Fruit fly (Drosophila melanogaster) whole organism, embryonic: Measurements from ENCODE around the gene sphe.

ENCODE experiments used
- CG10565 ChIP-seq: fragments of 200-800 bp; sonication (Bioruptor generic); optimal IDR thresholded peaks from 3 replicates; lab custom pipeline; 2016; ENCODE audit warnings: missing biosample characterization, mild to moderate bottlenecking, missing genetic modification characterization
- CG10959 ChIP-seq: fragments of 200-800 bp; sonication (Bioruptor generic); IDR thresholded peaks from 2 replicates; pipeline ENCODE4 v1.3.6; 2022; ENCODE audit warnings: missing biosample characterization, missing genetic modification characterization
- CG11093 ChIP-seq: fragments of 200-800 bp; sonication (Bioruptor generic); IDR thresholded peaks from 3 replicates; pipeline ENCODE4 v1.3.6; 2022; ENCODE audit warnings: missing biosample characterization, missing genetic modification characterization
- CG1233 ChIP-seq: fragments of 200-800 bp; sonication (Bioruptor generic); optimal IDR thresholded peaks from 4 replicates; lab custom pipeline; 2018; ENCODE audit warnings: missing biosample characterization, mild to moderate bottlenecking, missing genetic modification characterization
- CG12391 ChIP-seq: fragments of 200-800 bp; sonication (Bioruptor generic); optimal IDR thresholded peaks from 3 replicates; lab custom pipeline; 2018; ENCODE audit warnings: missing biosample characterization, mild to moderate bottlenecking, missing genetic modification characterization, moderate library complexity
- CG12942 ChIP-seq: fragments of 200-800 bp; sonication (Bioruptor generic); optimal IDR thresholded peaks from 3 replicates; lab custom pipeline; 2016; ENCODE audit warnings: missing biosample characterization, missing genetic modification characterization
- CG14050 ChIP-seq: fragments of 200-800 bp; sonication (Bioruptor generic); IDR thresholded peaks from 3 replicates; pipeline ENCODE4 v1.3.6; 2022; ENCODE audit warnings: missing biosample characterization, missing genetic modification characterization
- CG18599 ChIP-seq: fragments of 200-800 bp; sonication (Bioruptor generic); optimal IDR thresholded peaks from 3 replicates; lab custom pipeline; 2017; ENCODE audit warnings: missing biosample characterization, missing genetic modification characterization, mild to moderate bottlenecking, moderate library complexity, missing genetic modification reagents
- CG2120 ChIP-seq: fragments of 200-800 bp; sonication (Bioruptor generic); optimal IDR thresholded peaks from 3 replicates; lab custom pipeline; 2016; ENCODE audit warnings: missing biosample characterization, missing genetic modification characterization
- CG32532 ChIP-seq: fragments of 200-800 bp; sonication (Bioruptor generic); IDR thresholded peaks from 2 replicates; pipeline ENCODE4 v1.3.6; 2022; ENCODE audit warnings: missing biosample characterization, missing genetic modification characterization
- CG33213 ChIP-seq: fragments of 200-800 bp; sonication (Bioruptor generic); optimal IDR thresholded peaks from 3 replicates; lab custom pipeline; 2016; ENCODE audit warnings: missing biosample characterization, missing genetic modification characterization
- CG33557 ChIP-seq: fragments of 200-800 bp; sonication (Bioruptor generic); optimal IDR thresholded peaks from 2 replicates; lab custom pipeline; 2019; ENCODE audit warnings: missing biosample characterization, mild to moderate bottlenecking, missing genetic modification characterization, moderate library complexity
- CG34224 ChIP-seq: fragments of 200-800 bp; sonication (Bioruptor generic); IDR thresholded peaks from 3 replicates; pipeline ENCODE4 v1.3.6; 2022; ENCODE audit warnings: missing biosample characterization, missing genetic modification characterization; ENCODE audit not compliant: partially characterized antibody
- CG6689 ChIP-seq: fragments of 200-800 bp; sonication (Bioruptor generic); IDR thresholded peaks from 2 replicates; pipeline ENCODE4 v1.3.6; 2022; ENCODE audit warnings: missing biosample characterization, missing genetic modification characterization
- CG8924 ChIP-seq: fragments of 200-800 bp; optimal IDR thresholded peaks from 3 replicates; lab custom pipeline; 2019; ENCODE audit warnings: missing biosample characterization, mild to moderate bottlenecking, missing genetic modification characterization, moderate library complexity
- CG9437 ChIP-seq: fragments of 200-800 bp; sonication (Bioruptor generic); optimal IDR thresholded peaks from 2 replicates; lab custom pipeline; 2018; ENCODE audit warnings: missing biosample characterization, mild to moderate bottlenecking, missing genetic modification characterization
- CG9727 ChIP-seq: fragments of 200-800 bp; sonication (Bioruptor generic); optimal IDR thresholded peaks from 3 replicates; lab custom pipeline; 2017; ENCODE audit warnings: missing biosample characterization, mild to moderate bottlenecking, missing genetic modification characterization
- Ets65A ChIP-seq: fragments of 200-800 bp; sonication (Bioruptor generic); peaks from one replicate; lab custom pipeline; 2016; ENCODE audit warnings: missing biosample characterization, missing genetic modification characterization
- GATAe ChIP-seq: fragments of 200-800 bp; sonication (Bioruptor generic); conservative IDR thresholded peaks from 2 replicates; pipeline ENCODE4 v1.3.6; 2022; ENCODE audit warnings: missing biosample characterization, missing genetic modification characterization
- HmgZ ChIP-seq: fragments of 200-800 bp; sonication (Bioruptor generic); optimal IDR thresholded peaks from 2 replicates; lab custom pipeline; 2018; ENCODE audit warnings: missing biosample characterization, mild to moderate bottlenecking, missing genetic modification characterization
- Hmr ChIP-seq: fragments of 200-800 bp; sonication (Bioruptor generic); optimal IDR thresholded peaks from 3 replicates; lab custom pipeline; 2017; ENCODE audit warnings: mild to moderate bottlenecking, missing biosample characterization, missing genetic modification reagents, missing genetic modification characterization
- Hr51 ChIP-seq, 2 experiments: fragments of 200-800 bp; sonication (Bioruptor generic); optimal IDR thresholded peaks; 2 replicates in 1 of 2; 3 replicates in 1 of 2; lab custom pipeline; 2016 to 2018; ENCODE audit warnings: missing biosample characterization in 2 of 2, missing genetic modification characterization in 2 of 2, mild to moderate bottlenecking in 1 of 2, moderate library complexity in 1 of 2
- Hr78 ChIP-seq, 2 experiments: fragments of 200-800 bp in 1 of 2; fragments of >200 bp in 1 of 2; sonication (Bioruptor generic) in 1 of 2; optimal IDR thresholded peaks; 2 replicates each; lab custom pipeline; 2017 to 2019; ENCODE audit warnings: missing biosample characterization in 2 of 2, missing genetic modification characterization in 2 of 2, mild to moderate bottlenecking in 1 of 2, moderate library complexity in 1 of 2
- Jarid2 ChIP-seq: fragments of 200-800 bp; sonication (Bioruptor generic); optimal IDR thresholded peaks from 3 replicates; lab custom pipeline; 2017; ENCODE audit warnings: mild to moderate bottlenecking, missing biosample characterization, missing genetic modification reagents, missing genetic modification characterization
- Mrtf ChIP-seq: fragments of 200-800 bp; sonication (Bioruptor generic); IDR thresholded peaks from 3 replicates; pipeline ENCODE4 v1.3.6; 2022; ENCODE audit warnings: missing biosample characterization, missing genetic modification characterization
- NK7.1 ChIP-seq: fragments of 200-800 bp; sonication (Bioruptor generic); optimal IDR thresholded peaks from 3 replicates; lab custom pipeline; 2016; ENCODE audit warnings: missing biosample characterization, missing genetic modification characterization
- Sox102F ChIP-seq: fragments of 200-800 bp; sonication (Bioruptor generic); optimal IDR thresholded peaks from 2 replicates; lab custom pipeline; 2018; ENCODE audit warnings: missing biosample characterization, mild to moderate bottlenecking, missing genetic modification characterization, moderate library complexity
- Ssrp ChIP-seq: fragments of 200-800 bp; sonication (Bioruptor generic); optimal IDR thresholded peaks from 2 replicates; lab custom pipeline; 2018; ENCODE audit warnings: missing biosample characterization, mild to moderate bottlenecking, missing genetic modification characterization, moderate library complexity
- abd-A ChIP-seq: fragments of 200-800 bp; sonication (Bioruptor generic); optimal IDR thresholded peaks from 3 replicates; lab custom pipeline; 2019; ENCODE audit warnings: missing biosample characterization, mild to moderate bottlenecking, missing genetic modification characterization, moderate library complexity
- aop ChIP-seq: fragments of 200-800 bp; sonication (Bioruptor generic); IDR thresholded peaks from 2 replicates; pipeline ENCODE4 v1.3.6; 2022; ENCODE audit warnings: missing biosample characterization, missing genetic modification characterization
- ash1 ChIP-seq: fragments of 200-800 bp; sonication (Bioruptor generic); optimal IDR thresholded peaks from 2 replicates; lab custom pipeline; 2018; ENCODE audit warnings: missing biosample characterization, mild to moderate bottlenecking, missing genetic modification characterization
- corto ChIP-seq: fragments of 200-800 bp; sonication (Bioruptor generic); optimal IDR thresholded peaks from 2 replicates; lab custom pipeline; 2016; ENCODE audit warnings: missing biosample characterization, mild to moderate bottlenecking, missing genetic modification characterization, moderate library complexity
- cwo ChIP-seq: fragments of 200-800 bp; sonication (Bioruptor generic); optimal IDR thresholded peaks from 3 replicates; lab custom pipeline; 2017; ENCODE audit warnings: missing biosample characterization, missing genetic modification characterization, mild to moderate bottlenecking, moderate library complexity, missing genetic modification reagents
- dan ChIP-seq: fragments of 200-800 bp; sonication (Bioruptor generic); IDR thresholded peaks from 2 replicates; pipeline ENCODE4 v1.3.6; 2022; ENCODE audit warnings: missing biosample characterization, missing genetic modification characterization
- dmrt99B ChIP-seq: fragments of 200-800 bp; sonication (Bioruptor generic); optimal IDR thresholded peaks from 2 replicates; lab custom pipeline; 2018; ENCODE audit warnings: missing biosample characterization, mild to moderate bottlenecking, missing genetic modification characterization, moderate library complexity
- emc ChIP-seq: fragments of 200-800 bp; sonication (Bioruptor generic); optimal IDR thresholded peaks from 2 replicates; lab custom pipeline; 2016; ENCODE audit warnings: missing biosample characterization, missing genetic modification characterization
- exex ChIP-seq: fragments of 200-800 bp; sonication (Bioruptor generic); optimal IDR thresholded peaks from 4 replicates; lab custom pipeline; 2018; ENCODE audit warnings: missing biosample characterization, mild to moderate bottlenecking, missing genetic modification characterization, moderate library complexity
- eyg ChIP-seq: fragments of 200-800 bp; sonication (Bioruptor generic); optimal IDR thresholded peaks from 3 replicates; lab custom pipeline; 2016; ENCODE audit warnings: missing biosample characterization, missing genetic modification characterization
- fu2 ChIP-seq: fragments of 200-800 bp; sonication (Bioruptor generic); optimal IDR thresholded peaks from 2 replicates; lab custom pipeline; 2016; ENCODE audit warnings: missing biosample characterization, missing genetic modification characterization
- grau ChIP-seq: fragments of 200-800 bp; optimal IDR thresholded peaks from 3 replicates; lab custom pipeline; 2019; ENCODE audit warnings: missing biosample characterization, mild to moderate bottlenecking, missing genetic modification characterization, moderate library complexity
- hbn ChIP-seq: fragments of 200-800 bp; sonication (Bioruptor generic); IDR thresholded peaks from 2 replicates; pipeline ENCODE4 v1.3.6; 2022; ENCODE audit warnings: missing biosample characterization, missing genetic modification characterization; ENCODE audit not compliant: partially characterized antibody
- jumu ChIP-seq: fragments of 200-800 bp; sonication (Bioruptor generic); optimal IDR thresholded peaks from 3 replicates; lab custom pipeline; 2016; ENCODE audit warnings: missing biosample characterization, missing genetic modification characterization
- maf-S ChIP-seq: fragments of 200-800 bp; sonication (Bioruptor generic); optimal IDR thresholded peaks from 2 replicates; lab custom pipeline; 2016; ENCODE audit warnings: missing biosample characterization, missing genetic modification characterization
- mld ChIP-seq: fragments of 200-800 bp; sonication (Bioruptor generic); IDR thresholded peaks from 3 replicates; pipeline ENCODE4 v1.3.6; 2022; ENCODE audit warnings: missing biosample characterization, missing genetic modification characterization; ENCODE audit not compliant: partially characterized antibody
- nmo ChIP-seq: fragments of 200-800 bp; sonication (Bioruptor generic); optimal IDR thresholded peaks from 2 replicates; lab custom pipeline; 2018; ENCODE audit warnings: missing biosample characterization, mild to moderate bottlenecking, missing genetic modification characterization, moderate library complexity
- rib ChIP-seq: fragments of 200-800 bp; sonication (Bioruptor generic); IDR thresholded peaks from 2 replicates; pipeline ENCODE4 v1.3.6; 2022; ENCODE audit warnings: missing biosample characterization, missing genetic modification characterization
- so ChIP-seq: fragments of 200-800 bp; sonication (Bioruptor generic); IDR thresholded peaks from 3 replicates; pipeline ENCODE4 v1.3.6; 2022; ENCODE audit warnings: missing biosample characterization, missing genetic modification characterization
- ssp ChIP-seq: fragments of 200-800 bp; sonication (Bioruptor generic); IDR thresholded peaks from 2 replicates; pipeline ENCODE4 v1.3.6; 2022; ENCODE audit warnings: missing biosample characterization, missing genetic modification characterization
- sug ChIP-seq: fragments of 200-800 bp; optimal IDR thresholded peaks from 2 replicates; lab custom pipeline; 2019; ENCODE audit warnings: missing biosample characterization, mild to moderate bottlenecking, missing genetic modification characterization, moderate library complexity
- tup ChIP-seq: fragments of 200-800 bp; sonication (Bioruptor generic); optimal IDR thresholded peaks from 2 replicates; lab custom pipeline; 2016; ENCODE audit warnings: missing biosample characterization, mild to moderate bottlenecking, missing genetic modification characterization, moderate library complexity

sphe gene

dm6 chrX:16692325-16692724 is 9.4 kb downstream of the sphe start (continued):
- TF ChIP-seq CG34224 (GFP tag; lab: Robert Waterston, UW) = no peak
- peak; percentile 3 for TF ChIP-seq cwo (GFP tag; lab: Kevin White, UChicago)
- no peak for TF ChIP-seq jumu (GFP tag; lab: Kevin White, UChicago)
- no peak for TF ChIP-seq CG32532 (GFP tag; lab: Robert Waterston, UW)
- TF ChIP-seq ssp (GFP tag; lab: Robert Waterston, UW) = no peak
- TF ChIP-seq CG33557 (GFP tag; lab: Kevin White, UChicago) = no peak
- TF ChIP-seq Ets65A (GFP tag; lab: Kevin White, UChicago) = peak; percentile 52
- TF ChIP-seq CG2120 (GFP tag; lab: Kevin White, UChicago) = peak; percentile 37
- TF ChIP-seq Ssrp (tag; lab: Kevin White, UChicago) = peak; percentile 17
- no peak for TF ChIP-seq maf-S (GFP tag; lab: Kevin White, UChicago)
- TF ChIP-seq nmo (GFP tag; lab: Kevin White, UChicago) = peak; percentile 29
- no peak for TF ChIP-seq CG14050 (GFP tag; lab: Robert Waterston, UW)
- TF ChIP-seq dmrt99B = peak; percentile 49
- peak in 1 of 2 experiments; percentile 59 for TF ChIP-seq Hr51 (GFP tag; optimal IDR thresholded peaks at IDR 0.05; lab: Kevin White, UChicago)
- TF ChIP-seq aop = no peak
- peak; percentile 1 for TF ChIP-seq CG18599
- no peak for TF ChIP-seq CG33213 (GFP tag; lab: Kevin White, UChicago)
- TF ChIP-seq NK7.1 (GFP tag; lab: Kevin White, UChicago) = no peak
- TF ChIP-seq CG6689 = 0 out of 2 replicates have a peak, but pooled peaks have one; percentile 8
- TF ChIP-seq Jarid2 (GFP tag; lab: Kevin White, UChicago) = no peak
- no peak for TF ChIP-seq abd-A (tag; lab: Kevin White, UChicago)
- peak in 1 of 2 experiments; percentile 57 for TF ChIP-seq Hr78 (GFP tag; optimal IDR thresholded peaks at IDR 0.05; lab: Kevin White, UChicago)
- TF ChIP-seq CG11093 (GFP tag; lab: Robert Waterston, UW) = no peak
- TF ChIP-seq Hmr (GFP tag; lab: Kevin White, UChicago) = peak; percentile 48
- no peak for TF ChIP-seq dan (GFP tag; lab: Robert Waterston, UW)
- peak; percentile 55 for TF ChIP-seq grau (tag; lab: Kevin White, UChicago)
- TF ChIP-seq tup (GFP tag; lab: Kevin White, UChicago) = no peak
- no peak for TF ChIP-seq exex
- no peak for TF ChIP-seq hbn (GFP tag; lab: Robert Waterston, UW)
- no peak for TF ChIP-seq CG10565 (GFP tag; lab: Kevin White, UChicago)
- no peak for TF ChIP-seq mld (GFP tag; lab: Robert Waterston, UW)
- TF ChIP-seq corto (GFP tag; lab: Kevin White, UChicago) = no peak
- TF ChIP-seq CG12391 = peak; percentile 48
- TF ChIP-seq CG9727 (GFP tag; lab: Kevin White, UChicago) = peak; percentile 20
- TF ChIP-seq sug (tag; lab: Kevin White, UChicago) = peak; percentile 23
- TF ChIP-seq rib (GFP tag; lab: Robert Waterston, UW) = no peak
- no peak for TF ChIP-seq Mrtf (GFP tag; lab: Robert Waterston, UW)
- TF ChIP-seq so (GFP tag; lab: Robert Waterston, UW) = no peak
- TF ChIP-seq CG10959 (GFP tag; lab: Robert Waterston, UW) = no peak
- no peak for TF ChIP-seq CG1233 (GFP tag; lab: Kevin White, UChicago)
- TF ChIP-seq CG9437 (GFP tag; lab: Kevin White, UChicago) = peak; percentile 15
- peak; percentile 20 for TF ChIP-seq CG8924 (tag; lab: Kevin White, UChicago)
- TF ChIP-seq GATAe = no peak
- no peak for TF ChIP-seq fu2 (GFP tag; lab: Kevin White, UChicago)
- no peak for TF ChIP-seq CG12942
- no peak for TF ChIP-seq ash1
- TF ChIP-seq eyg (GFP tag; lab: Kevin White, UChicago) = no peak
- no peak for TF ChIP-seq emc (GFP tag; lab: Kevin White, UChicago)
- peak; percentile 44 for TF ChIP-seq Sox102F
- TF ChIP-seq HmgZ (tag; lab: Kevin White, UChicago) = peak; percentile 3
